Fruit fly (Drosophila melanogaster) whole organism, embryonic: ENCODE measurements around the gene Ced-12.

ENCODE experiments used
- Abd-B ChIP-seq: fragments of 200-800 bp; sonication (Bioruptor generic); optimal IDR thresholded peaks from 2 replicates; lab custom pipeline; 2018; ENCODE audit warnings: missing biosample characterization, mild to moderate bottlenecking, missing genetic modification characterization, moderate library complexity
- Atf6 ChIP-seq: fragments of 200-800 bp; sonication (Bioruptor generic); IDR thresholded peaks from 2 replicates; pipeline ENCODE4 v1.3.6; 2022; ENCODE audit warnings: missing biosample characterization, missing genetic modification characterization
- Bdp1 ChIP-seq: fragments of 200-800 bp; sonication (Bioruptor generic); optimal IDR thresholded peaks from 3 replicates; lab custom pipeline; 2016; ENCODE audit warnings: missing biosample characterization, missing genetic modification characterization
- C15 ChIP-seq: fragments of 200-800 bp; sonication (Bioruptor generic); IDR thresholded peaks from 3 replicates; pipeline ENCODE4 v1.3.6; 2022; ENCODE audit warnings: missing biosample characterization, missing genetic modification characterization
- CG10274 ChIP-seq: fragments of 200-800 bp; sonication (Bioruptor generic); optimal IDR thresholded peaks from 3 replicates; lab custom pipeline; 2017; ENCODE audit warnings: missing biosample characterization, mild to moderate bottlenecking, missing genetic modification characterization
- CG12155 ChIP-seq: fragments of 200-800 bp; sonication (Bioruptor generic); optimal IDR thresholded peaks from 3 replicates; lab custom pipeline; 2016; ENCODE audit warnings: missing biosample characterization, missing genetic modification characterization
- CG13894 ChIP-seq: fragments of 200-800 bp; sonication (Bioruptor generic); optimal IDR thresholded peaks from 3 replicates; lab custom pipeline; 2018; ENCODE audit warnings: missing biosample characterization, mild to moderate bottlenecking, missing genetic modification characterization, moderate library complexity
- CG14965 ChIP-seq: fragments of 200-800 bp; sonication (Bioruptor generic); optimal IDR thresholded peaks from 2 replicates; lab custom pipeline; 2016; ENCODE audit warnings: missing biosample characterization, missing genetic modification characterization, borderline replicate concordance
- CG15479 ChIP-seq: fragments of 200-800 bp; sonication (Bioruptor generic); optimal IDR thresholded peaks from 3 replicates; lab custom pipeline; 2019; ENCODE audit warnings: missing biosample characterization, mild to moderate bottlenecking, missing genetic modification characterization, moderate library complexity
- CG18011 ChIP-seq: fragments of 200-800 bp; sonication (Bioruptor generic); optimal IDR thresholded peaks from 2 replicates; lab custom pipeline; 2017; ENCODE audit warnings: missing biosample characterization, missing genetic modification characterization, mild to moderate bottlenecking, moderate library complexity, missing genotype
- CG18262 ChIP-seq: fragments of 200-800 bp; optimal IDR thresholded peaks from 3 replicates; lab custom pipeline; 2019; ENCODE audit warnings: missing biosample characterization, mild to moderate bottlenecking, missing genetic modification characterization, moderate library complexity
- CG1832 ChIP-seq: fragments of 200-800 bp; sonication (Bioruptor generic); optimal IDR thresholded peaks from 2 replicates; lab custom pipeline; 2017; ENCODE audit warnings: missing biosample characterization, mild to moderate bottlenecking, missing genetic modification characterization, inconsistent platforms
- CG2116 ChIP-seq: fragments of 200-800 bp; sonication (Bioruptor generic); optimal IDR thresholded peaks from 3 replicates; lab custom pipeline; 2018; ENCODE audit warnings: missing biosample characterization, mild to moderate bottlenecking, missing genetic modification characterization
- CG2199 ChIP-seq: fragments of 200-800 bp; sonication (Bioruptor generic); IDR thresholded peaks from 3 replicates; pipeline ENCODE4 v1.3.6; 2022; ENCODE audit warnings: missing biosample characterization, missing genetic modification characterization
- CG2712 ChIP-seq: fragments of 200-800 bp; optimal IDR thresholded peaks from 3 replicates; lab custom pipeline; 2019; ENCODE audit warnings: missing biosample characterization, mild to moderate bottlenecking, missing genetic modification characterization, moderate library complexity
- CG2889 ChIP-seq: fragments of 200-800 bp; sonication (Bioruptor generic); IDR thresholded peaks from 3 replicates; pipeline ENCODE4 v1.3.6; 2022; ENCODE audit warnings: missing biosample characterization, missing genetic modification characterization
- CG32772 ChIP-seq: fragments of 200-800 bp; sonication (Bioruptor generic); IDR thresholded peaks from 2 replicates; pipeline ENCODE4 v1.3.6; 2022; ENCODE audit warnings: missing biosample characterization, missing genetic modification characterization
- CG7271 ChIP-seq: fragments of 200-800 bp; sonication (Bioruptor generic); optimal IDR thresholded peaks from 2 replicates; lab custom pipeline; 2018; ENCODE audit warnings: missing biosample characterization, mild to moderate bottlenecking, missing genetic modification characterization, moderate library complexity
- CG7357 ChIP-seq: fragments of 200-800 bp; sonication (Bioruptor generic); IDR thresholded peaks from 3 replicates; pipeline ENCODE4 v1.3.6; 2022; ENCODE audit warnings: missing biosample characterization, missing genetic modification characterization
- CG8281 ChIP-seq: fragments of 200-800 bp; sonication (Bioruptor generic); optimal IDR thresholded peaks from 2 replicates; lab custom pipeline; 2018; ENCODE audit warnings: missing biosample characterization, mild to moderate bottlenecking, missing genetic modification characterization, moderate library complexity
- CG8478 ChIP-seq: fragments of >200 bp; optimal IDR thresholded peaks from 2 replicates; lab custom pipeline; 2018
- CkIIα-i1 ChIP-seq: fragments of 200-800 bp; sonication (Bioruptor generic); IDR thresholded peaks from 2 replicates; pipeline ENCODE4 v1.3.6; 2022; ENCODE audit warnings: missing biosample characterization, missing genetic modification characterization
- D ChIP-seq, 2 experiments: fragments of 200-800 bp in 1 of 2; fragments of >200 bp in 1 of 2; sonication (Bioruptor generic) in 1 of 2; optimal IDR thresholded peaks; 2 replicates in 1 of 2; 3 replicates in 1 of 2; lab custom pipeline; 2017; ENCODE audit warnings: mild to moderate bottlenecking in 1 of 2, missing biosample characterization in 1 of 2, missing genetic modification characterization in 1 of 2, missing genetic modification reagents in 1 of 2
- Deaf1 ChIP-seq: fragments of 200-800 bp; optimal IDR thresholded peaks from 3 replicates; lab custom pipeline; 2019; ENCODE audit warnings: missing biosample characterization, mild to moderate bottlenecking, missing genetic modification characterization, moderate library complexity
- Ets65A ChIP-seq: fragments of 200-800 bp; sonication (Bioruptor generic); peaks from one replicate; lab custom pipeline; 2016; ENCODE audit warnings: missing biosample characterization, missing genetic modification characterization
- HLH54F ChIP-seq: fragments of 200-800 bp; sonication (Bioruptor generic); optimal IDR thresholded peaks from 3 replicates; lab custom pipeline; 2016; ENCODE audit warnings: missing biosample characterization, missing genetic modification characterization
- Hand ChIP-seq: fragments of 200-800 bp; sonication (Bioruptor generic); optimal IDR thresholded peaks from 2 replicates; lab custom pipeline; 2017; ENCODE audit warnings: mild to moderate bottlenecking, missing biosample characterization, missing genetic modification reagents, missing genetic modification characterization
- Mrtf ChIP-seq: fragments of 200-800 bp; sonication (Bioruptor generic); IDR thresholded peaks from 3 replicates; pipeline ENCODE4 v1.3.6; 2022; ENCODE audit warnings: missing biosample characterization, missing genetic modification characterization
- Nf-YB ChIP-seq: fragments of 200-800 bp; sonication (Bioruptor generic); optimal IDR thresholded peaks from 3 replicates; lab custom pipeline; 2019; ENCODE audit warnings: missing biosample characterization, mild to moderate bottlenecking, missing genetic modification characterization, moderate library complexity
- Nf-YC ChIP-seq: fragments of 200-800 bp; optimal IDR thresholded peaks from 3 replicates; lab custom pipeline; 2019; ENCODE audit warnings: missing biosample characterization, mild to moderate bottlenecking, missing genetic modification characterization, moderate library complexity
- Ptx1 ChIP-seq: fragments of 200-800 bp; sonication (Bioruptor generic); IDR thresholded peaks from 2 replicates; pipeline ENCODE4 v1.3.6; 2022; ENCODE audit warnings: missing biosample characterization, missing genetic modification characterization
- aop ChIP-seq: fragments of 200-800 bp; sonication (Bioruptor generic); IDR thresholded peaks from 2 replicates; pipeline ENCODE4 v1.3.6; 2022; ENCODE audit warnings: missing biosample characterization, missing genetic modification characterization
- cad ChIP-seq: fragments of >200 bp; optimal IDR thresholded peaks from 2 replicates; lab custom pipeline; 2017; ENCODE audit warnings: missing biosample characterization, missing genetic modification characterization
- inv ChIP-seq: fragments of 200-800 bp; sonication (Bioruptor generic); IDR thresholded peaks from 2 replicates; pipeline ENCODE4 v1.3.6; 2022; ENCODE audit warnings: missing biosample characterization, missing genetic modification characterization; ENCODE audit not compliant: partially characterized antibody
- kay ChIP-seq: fragments of 200-800 bp; sonication (Bioruptor generic); optimal IDR thresholded peaks from 2 replicates; lab custom pipeline; 2016; ENCODE audit warnings: missing biosample characterization, missing genetic modification characterization
- kni ChIP-seq: fragments of 200-800 bp; sonication (Bioruptor generic); optimal IDR thresholded peaks from 3 replicates; lab custom pipeline; 2017; ENCODE audit warnings: mild to moderate bottlenecking, missing biosample characterization, missing genetic modification reagents, missing genetic modification characterization
- lmd ChIP-seq: fragments of 200-800 bp; sonication (Bioruptor generic); IDR thresholded peaks from 2 replicates; pipeline ENCODE4 v1.3.6; 2022; ENCODE audit warnings: missing biosample characterization, missing genetic modification characterization
- mam ChIP-seq: fragments of 200-800 bp; sonication (Bioruptor generic); optimal IDR thresholded peaks from 3 replicates; lab custom pipeline; 2016; ENCODE audit warnings: missing biosample characterization, missing genetic modification characterization
- nau ChIP-seq: fragments of 200-800 bp; sonication (Bioruptor generic); optimal IDR thresholded peaks from 3 replicates; lab custom pipeline; 2017; ENCODE audit warnings: missing biosample characterization, mild to moderate bottlenecking, missing genetic modification characterization, missing genetic modification reagents
- prd ChIP-seq, 3 experiments: fragments of >200 bp in 2 of 3; fragments of 200-800 bp in 1 of 3; sonication (Bioruptor generic) in 1 of 3; optimal IDR thresholded peaks in 2 of 3; IDR thresholded peaks in 1 of 3; 2 replicates in 2 of 3; 3 replicates in 1 of 3; pipeline versions ENCODE4 v1.3.6 to Lab custom; 2017 to 2022; ENCODE audit warnings: missing biosample characterization in 1 of 3, missing genetic modification characterization in 1 of 3
- pum ChIP-seq: fragments of 200-800 bp; sonication (Bioruptor generic); optimal IDR thresholded peaks from 2 replicates; lab custom pipeline; 2016; ENCODE audit warnings: missing biosample characterization, missing genetic modification characterization
- sens ChIP-seq: fragments of 200-800 bp; sonication (Bioruptor generic); peaks from one replicate; lab custom pipeline; 2016; ENCODE audit warnings: missing biosample characterization, missing genetic modification characterization
- sens-2 ChIP-seq: fragments of 200-800 bp; sonication (Bioruptor generic); IDR thresholded peaks from 2 replicates; pipeline ENCODE4 v1.3.6; 2022; ENCODE audit warnings: missing biosample characterization, missing genetic modification characterization
- tll ChIP-seq, 2 experiments: fragments of 200-800 bp in 1 of 2; fragments of >200 bp in 1 of 2; sonication (Bioruptor generic) in 1 of 2; optimal IDR thresholded peaks; 2 replicates each; lab custom pipeline; 2017 to 2019; ENCODE audit warnings: missing biosample characterization in 2 of 2, missing genetic modification characterization in 2 of 2, mild to moderate bottlenecking in 1 of 2, moderate library complexity in 1 of 2
- twi ChIP-seq: fragments of 200-800 bp; optimal IDR thresholded peaks from 2 replicates; lab custom pipeline; 2019; ENCODE audit warnings: missing biosample characterization, mild to moderate bottlenecking, missing genetic modification characterization, moderate library complexity
- yki ChIP-seq: fragments of >200 bp; optimal IDR thresholded peaks from 3 replicates; lab custom pipeline; 2018
- zen ChIP-seq: fragments of 200-800 bp; sonication (Bioruptor generic); optimal IDR thresholded peaks from 3 replicates; lab custom pipeline; 2018; ENCODE audit warnings: missing biosample characterization, mild to moderate bottlenecking, missing genetic modification characterization, moderate library complexity

The Ced-12 gene

dm6 chr2L:12078695-12079094, 18.9 kb upstream of the Ced-12 start:
- TF ChIP-seq lmd (peak; percentile 25; the same call in 1 of the 2 replicates), CG2712 (peak; percentile 4), sens-2 (GFP tag; lab: Robert Waterston, UW) (no peak), Deaf1 (no peak), Ets65A (GFP tag; lab: Kevin White, UChicago) (peak; percentile 93), CG18262 (tag; lab: Kevin White, UChicago) (peak; percentile 33), Ptx1 (GFP tag; lab: Robert Waterston, UW) (peak; percentile 45), yki (lab: Kevin White, UChicago) (no peak), mam (GFP tag; lab: Kevin White, UChicago) (no peak), sens (GFP tag; lab: Kevin White, UChicago) (peak; percentile 56), C15 (GFP tag; lab: Robert Waterston, UW) (no peak), inv (no peak)

DNA sequence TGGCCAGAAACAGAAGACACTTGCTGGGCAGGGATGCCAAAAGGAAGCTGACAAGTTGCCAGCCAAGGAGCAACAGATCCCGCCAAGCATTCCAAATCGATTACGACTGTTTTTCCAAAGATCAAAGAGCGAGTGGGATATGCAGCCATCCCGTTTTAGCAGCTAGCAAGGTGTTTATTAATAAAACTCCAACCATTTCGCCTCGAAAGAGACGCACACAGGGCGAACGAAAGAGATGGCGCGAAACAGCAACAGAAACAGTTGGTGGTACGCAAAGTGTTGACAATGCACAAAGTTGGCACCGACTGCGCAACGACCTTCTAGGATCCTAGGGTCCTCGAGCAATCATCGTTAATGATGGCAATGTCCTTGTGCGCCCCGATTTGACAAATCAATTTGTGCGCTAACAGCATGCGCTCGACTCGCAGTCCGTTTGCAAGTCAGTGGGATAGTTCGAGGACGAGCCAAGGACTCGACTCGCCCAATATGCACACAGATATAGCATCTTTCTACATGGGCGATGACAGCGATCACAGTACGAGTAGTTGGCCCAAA, 17.7 kb upstream of the Ced-12 start:
- TF ChIP-seq Mrtf (GFP tag; lab: Robert Waterston, UW) (no peak), CG18011 (no peak), nau (no peak), D (optimal IDR thresholded peaks at IDR 0.05; lab: Kevin White, UChicago) (peak; percentile 87), D (GFP tag; optimal IDR thresholded peaks at IDR 0.05; lab: Kevin White, UChicago) (no peak), prd (optimal IDR thresholded peaks at IDR 0.05; lab: Kevin White, UChicago) (no peak), prd (GFP tag; IDR thresholded peaks at IDR 0.05; lab: Robert Waterston, UW) (peak; percentile 85), CkIIα-i1 (no peak), CG32772 (GFP tag; lab: Robert Waterston, UW) (0 out of 2 replicates have a peak, but pooled peaks have one; percentile 19), Nf-YC (tag; lab: Kevin White, UChicago) (peak; percentile 53), zen (tag; lab: Kevin White, UChicago) (peak; percentile 96), CG2116 (GFP tag; lab: Kevin White, UChicago) (no peak), CG8478 (peak; percentile 71), CG15479 (GFP tag; lab: Kevin White, UChicago) (peak; percentile 26), CG12155 (GFP tag; lab: Kevin White, UChicago) (no peak), CG1832 (GFP tag; lab: Kevin White, UChicago) (peak; percentile 19), twi (peak; percentile 49), Abd-B (GFP tag; lab: Kevin White, UChicago) (no peak), kni (GFP tag; lab: Kevin White, UChicago) (no peak), cad (GFP tag; lab: Kevin White, UChicago) (peak; percentile 54), Atf6 (GFP tag; lab: Robert Waterston, UW) (no peak), CG13894 (tag; lab: Kevin White, UChicago) (no peak), Nf-YB (GFP tag; lab: Kevin White, UChicago) (peak; percentile 34), CG2889 (GFP tag; lab: Robert Waterston, UW) (no peak), Ets65A (GFP tag; lab: Kevin White, UChicago) (peak; percentile 48), CG8281 (tag; lab: Kevin White, UChicago) (no peak), tll (GFP tag; optimal IDR thresholded peaks at IDR 0.05; lab: Kevin White, UChicago) (peak in 1 of 2 experiments; percentile 70)

dm6 chr2L:12081118-12081665, 16.4 kb upstream of the Ced-12 start:
- TF ChIP-seq CG10274 (GFP tag; lab: Kevin White, UChicago) (no peak), HLH54F (GFP tag; lab: Kevin White, UChicago) (no peak), cad (GFP tag; lab: Kevin White, UChicago) (peak; percentile 100), CG14965 (GFP tag; lab: Kevin White, UChicago) (no peak), Bdp1 (no peak), Hand (GFP tag; lab: Kevin White, UChicago) (no peak), CG7357 (GFP tag; lab: Robert Waterston, UW) (no peak), CG2199 (0 out of 3 replicates have a peak, but pooled peaks have one; percentile 16), aop (GFP tag; lab: Robert Waterston, UW) (no peak), kay (GFP tag; lab: Kevin White, UChicago) (no peak), CG7271 (tag; lab: Kevin White, UChicago) (peak; percentile 91), inv (no peak), Ets65A (GFP tag; lab: Kevin White, UChicago) (peak; percentile 37), sens (GFP tag; lab: Kevin White, UChicago) (peak; percentile 67), zen (tag; lab: Kevin White, UChicago) (peak; percentile 90), CG18011 (no peak), pum (GFP tag; lab: Kevin White, UChicago) (no peak)
